Worm (Caenorhabditis elegans) whole organism, L3 larva: ENCODE results near the gene ztf-20.
A peak's percentile ranks its signal among the peaks of the same experiment; 100 is the strongest.

Experiments used
- R02D3.7 ChIP-seq: fragments of 150-350 bp; optimal IDR thresholded peaks from 2 replicates; lab custom pipeline; 2014; ENCODE audit warnings: missing biosample characterization, missing genetic modification characterization
- ZK546.5 ChIP-seq: sonication (generic microtip); optimal IDR thresholded peaks from 2 replicates; lab custom pipeline; 2017; ENCODE audit warnings: missing biosample characterization, missing genetic modification characterization
- aly-2 ChIP-seq: fragments of 150-350 bp; optimal IDR thresholded peaks from 2 replicates; lab custom pipeline; 2014; ENCODE audit warnings: missing biosample characterization, missing genetic modification characterization
- ceh-16 ChIP-seq: sonication (generic microtip); optimal IDR thresholded peaks from 2 replicates; lab custom pipeline; 2017; ENCODE audit warnings: missing biosample characterization, missing genetic modification characterization
- ceh-28 ChIP-seq: fragments of 150-350 bp; optimal IDR thresholded peaks from 2 replicates; lab custom pipeline; 2014; ENCODE audit warnings: missing biosample characterization, missing genetic modification reagents, missing genetic modification characterization
- daf-12 ChIP-seq: fragments of 150-350 bp; optimal IDR thresholded peaks from 2 replicates; lab custom pipeline; 2014; ENCODE audit warnings: missing biosample characterization, missing genetic modification reagents, missing genetic modification characterization
- egl-5 ChIP-seq: fragments of 150-350 bp; optimal IDR thresholded peaks from 2 replicates; lab custom pipeline; 2017; ENCODE audit warnings: missing biosample characterization, missing genetic modification reagents, missing genetic modification characterization, inconsistent platforms
- elt-2 ChIP-seq: sonication (generic microtip); optimal IDR thresholded peaks from 2 replicates; lab custom pipeline; 2016; ENCODE audit warnings: missing genetic modification reagents, mild to moderate bottlenecking, missing genetic modification characterization, missing compliant biosample characterization
- elt-3 ChIP-seq, 3 experiments: fragments of 150-350 bp in 1 of 3; sonication (generic microtip) in 2 of 3; optimal IDR thresholded peaks; 2 replicates in 2 of 3; 4 replicates in 1 of 3; lab custom pipeline; 2014 to 2017; ENCODE audit warnings: missing biosample characterization in 3 of 3, missing genetic modification characterization in 3 of 3
- eor-1 ChIP-seq, 2 experiments: fragments of 150-350 bp; optimal IDR thresholded peaks; 2 replicates each; lab custom pipeline; 2014 to 2018; ENCODE audit warnings: missing biosample characterization in 2 of 2, missing genetic modification characterization in 2 of 2
- fkh-2 ChIP-seq: fragments of 150-350 bp; optimal IDR thresholded peaks from 2 replicates; lab custom pipeline; 2014; ENCODE audit warnings: missing biosample characterization, missing genetic modification reagents, missing genetic modification characterization
- hmg-11 ChIP-seq: sonication (generic microtip); optimal IDR thresholded peaks from 2 replicates; lab custom pipeline; 2016; ENCODE audit warnings: missing genetic modification characterization, missing compliant biosample characterization
- jun-1 ChIP-seq: fragments of 150-350 bp; optimal IDR thresholded peaks from 2 replicates; lab custom pipeline; 2014; ENCODE audit warnings: missing biosample characterization, missing genetic modification reagents, missing genetic modification characterization
- lin-15B ChIP-seq: fragments of 150-350 bp; optimal IDR thresholded peaks from 2 replicates; lab custom pipeline; 2014; ENCODE audit warnings: missing biosample characterization, missing genetic modification characterization
- lin-39 ChIP-seq: fragments of 150-350 bp; optimal IDR thresholded peaks from 2 replicates; lab custom pipeline; 2018; ENCODE audit warnings: missing biosample characterization, missing genetic modification reagents, missing genetic modification characterization
- lsy-12 ChIP-seq: sonication (generic microtip); optimal IDR thresholded peaks from 2 replicates; lab custom pipeline; 2016; ENCODE audit warnings: mild to moderate bottlenecking, missing genetic modification characterization, missing compliant biosample characterization
- mdl-1 ChIP-seq: fragments of 150-350 bp; optimal IDR thresholded peaks from 2 replicates; lab custom pipeline; 2014; ENCODE audit warnings: missing biosample characterization, missing genetic modification characterization
- mml-1 ChIP-seq: fragments of 150-350 bp; sonication (generic microtip); optimal IDR thresholded peaks from 3 replicates; lab custom pipeline; 2014; ENCODE audit warnings: missing biosample characterization, missing genetic modification characterization
- nfya-1 ChIP-seq: sonication (generic microtip); optimal IDR thresholded peaks from 2 replicates; lab custom pipeline; 2017; ENCODE audit warnings: missing genetic modification characterization, mild to moderate bottlenecking, missing compliant biosample characterization, antibody characterized with exemption, moderate library complexity; ENCODE audit not compliant: insufficient read depth
- nhr-11 ChIP-seq: fragments of 150-350 bp; optimal IDR thresholded peaks from 2 replicates; lab custom pipeline; 2014; ENCODE audit warnings: missing biosample characterization, missing genetic modification characterization
- nhr-12 ChIP-seq: fragments of 150-350 bp; optimal IDR thresholded peaks from 2 replicates; lab custom pipeline; 2014; ENCODE audit warnings: missing biosample characterization, missing genetic modification characterization
- nhr-23 ChIP-seq: fragments of 150-350 bp; optimal IDR thresholded peaks from 2 replicates; lab custom pipeline; 2014; ENCODE audit warnings: missing biosample characterization, missing genetic modification reagents, missing genetic modification characterization
- nhr-237 ChIP-seq: fragments of 150-350 bp; optimal IDR thresholded peaks from 2 replicates; lab custom pipeline; 2014; ENCODE audit warnings: missing biosample characterization, missing genetic modification characterization
- nhr-25 ChIP-seq: sonication (generic microtip); optimal IDR thresholded peaks from 2 replicates; lab custom pipeline; 2017; ENCODE audit warnings: missing biosample characterization, missing genetic modification characterization
- nhr-28 ChIP-seq: fragments of 150-350 bp; optimal IDR thresholded peaks from 2 replicates; lab custom pipeline; 2014; ENCODE audit warnings: missing biosample characterization, missing genetic modification characterization
- nhr-43 ChIP-seq: sonication (generic microtip); optimal IDR thresholded peaks from 2 replicates; lab custom pipeline; 2016; ENCODE audit warnings: mild to moderate bottlenecking, missing genetic modification characterization, missing compliant biosample characterization; ENCODE audit not compliant: poor library complexity, severe bottlenecking
- nhr-67 ChIP-seq: fragments of 150-350 bp; optimal IDR thresholded peaks from 2 replicates; lab custom pipeline; 2014; ENCODE audit warnings: missing biosample characterization, missing genetic modification characterization
- nhr-76 ChIP-seq: fragments of 150-350 bp; sonication (generic microtip); optimal IDR thresholded peaks from 5 replicates; lab custom pipeline; 2014; ENCODE audit warnings: missing biosample characterization, missing genetic modification characterization
- pha-4 ChIP-seq: fragments of 150-350 bp; optimal IDR thresholded peaks from 2 replicates; lab custom pipeline; 2014; ENCODE audit warnings: missing biosample characterization, missing genetic modification reagents, missing genetic modification characterization
- snpc-4 ChIP-seq: fragments of 150-350 bp; optimal IDR thresholded peaks from 2 replicates; lab custom pipeline; 2014; ENCODE audit warnings: missing biosample characterization, missing genetic modification characterization
- tbx-2 ChIP-seq: sonication (generic microtip); optimal IDR thresholded peaks from 2 replicates; lab custom pipeline; 2016; ENCODE audit warnings: mild to moderate bottlenecking, missing genetic modification characterization, missing compliant biosample characterization
- unc-39 ChIP-seq: sonication (generic microtip); optimal IDR thresholded peaks from 4 replicates; lab custom pipeline; 2017; ENCODE audit warnings: missing biosample characterization, missing genetic modification characterization
- zag-1 ChIP-seq: fragments of 150-350 bp; optimal IDR thresholded peaks from 2 replicates; lab custom pipeline; 2014; ENCODE audit warnings: missing biosample characterization, missing genetic modification characterization
- ztf-11 ChIP-seq: fragments of 150-350 bp; optimal IDR thresholded peaks from 2 replicates; lab custom pipeline; 2014; ENCODE audit warnings: missing biosample characterization, missing genetic modification characterization
- ztf-4 ChIP-seq: fragments of 150-350 bp; optimal IDR thresholded peaks from 2 replicates; lab custom pipeline; 2014; ENCODE audit warnings: missing biosample characterization, missing genetic modification characterization

The ztf-20 gene

DNA sequence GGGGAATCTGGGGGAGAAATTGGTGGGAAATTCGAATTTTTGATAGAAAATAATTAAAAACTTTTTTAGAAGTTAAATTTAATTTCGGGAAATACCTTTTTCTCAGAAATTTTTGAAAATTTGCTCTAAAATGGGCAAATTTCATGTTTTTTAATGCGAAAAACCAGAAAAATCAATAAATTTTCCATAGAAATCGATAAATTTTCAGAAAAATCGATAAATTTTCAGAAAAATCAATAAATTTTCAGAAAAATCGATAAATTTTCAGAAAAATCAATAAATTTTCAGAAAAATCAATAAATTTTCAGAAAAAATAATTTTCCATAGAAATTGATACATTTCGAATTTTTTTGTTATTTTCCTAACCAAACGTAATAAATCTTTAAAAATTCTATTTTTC is 26.1 kb upstream of the ztf-20 start:
- TF ChIP-seq ceh-28 (tag; lab: Kevin White, UChicago) (peak; percentile 90), ztf-11 (no peak)

DNA sequence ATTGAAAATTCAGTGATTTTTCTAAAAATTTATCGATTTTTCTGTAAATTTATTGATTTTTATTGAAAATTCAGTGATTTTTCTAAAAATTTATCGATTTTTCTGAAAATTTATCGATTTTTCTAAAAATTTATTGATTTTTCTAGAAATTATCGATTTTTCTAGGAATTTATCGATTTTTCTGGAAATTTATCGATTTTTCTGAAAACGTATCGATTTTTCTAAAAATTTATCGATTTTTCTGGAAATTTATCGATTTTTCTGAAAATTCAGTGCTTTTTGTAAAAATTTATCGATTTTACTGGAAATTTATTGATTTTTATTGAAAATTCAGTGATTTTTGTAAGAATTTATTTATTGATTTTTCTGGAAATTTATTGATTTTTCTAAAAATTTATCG is 24.7 kb upstream of the ztf-20 start:
- peak; percentile 83 for TF ChIP-seq ceh-28 (tag; lab: Kevin White, UChicago)

DNA sequence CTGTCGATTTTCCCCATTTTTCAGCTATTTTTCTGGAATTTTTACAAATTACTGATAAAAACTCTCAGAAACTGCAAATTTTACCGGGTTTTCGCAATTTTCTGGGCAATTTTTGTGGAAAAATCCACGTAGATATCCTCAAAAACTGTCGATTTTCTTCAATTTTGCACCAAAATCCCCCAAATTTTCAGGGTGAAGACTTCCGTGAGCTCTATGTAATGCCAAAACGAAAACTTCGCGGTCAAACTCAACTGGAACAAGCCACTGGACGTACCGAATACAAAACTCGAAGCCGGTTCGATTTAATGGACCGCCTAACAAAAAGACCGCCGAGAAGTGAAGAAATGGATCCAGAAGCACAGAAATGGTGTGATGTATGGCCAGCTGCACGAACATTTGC is 21.8 kb upstream of the ztf-20 start:
- TF ChIP-seq nhr-12 (tag; lab: Kevin White, UChicago) (no peak), tbx-2 (tag; lab: Kevin White, UChicago) (no peak), nhr-237 (tag; lab: Kevin White, UChicago) (no peak), lin-15B (tag; lab: Kevin White, UChicago) (no peak), snpc-4 (tag; lab: Kevin White, UChicago) (no peak), nhr-11 (tag; lab: Kevin White, UChicago) (no peak), aly-2 (tag; lab: Kevin White, UChicago) (no peak), elt-3 (tag; optimal IDR thresholded peaks at IDR 0.05; lab: Kevin White, UChicago) (no peak), unc-39 (tag; lab: Kevin White, UChicago) (no peak), lin-39 (no peak), hmg-11 (tag; lab: Kevin White, UChicago) (no peak), mdl-1 (no peak), lsy-12 (tag; lab: Kevin White, UChicago) (no peak), mml-1 (tag; lab: Kevin White, UChicago) (no peak), ceh-16 (tag; lab: Kevin White, UChicago) (no peak), nhr-76 (tag; lab: Kevin White, UChicago) (no peak)

DNA sequence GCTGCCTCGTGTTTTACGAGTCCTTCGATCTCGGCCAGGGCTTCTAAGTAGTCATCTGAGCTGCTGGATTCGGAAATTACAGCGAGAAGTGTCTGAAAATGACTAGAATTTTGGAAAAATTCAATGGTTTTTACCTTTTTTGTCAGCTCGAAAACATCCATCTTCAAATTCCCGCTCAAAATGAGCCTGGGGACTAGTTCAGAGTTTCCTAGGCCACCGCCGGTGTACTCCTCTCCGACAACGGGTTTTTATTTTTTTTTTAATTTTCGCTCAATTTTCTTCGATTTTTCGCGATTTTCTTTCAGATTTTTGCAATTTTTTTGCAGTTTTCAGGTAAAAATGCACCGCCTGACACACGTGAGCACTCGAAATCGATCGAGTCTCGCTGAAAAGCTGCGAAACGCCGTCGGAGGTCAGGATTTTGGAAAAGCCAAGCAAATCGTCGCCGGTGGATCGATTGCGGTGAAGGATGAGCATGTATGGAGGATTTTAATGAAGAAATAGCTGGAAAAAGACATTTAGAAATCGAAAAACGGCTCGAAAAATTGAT is 21.1 kb upstream of the ztf-20 start, which contains the start of the genes mrps-35 and sws-1:
mrps-35 (plus strand) TSS at position 327 of the 550 bp plus-strand sequence.
sws-1 (minus strand) TSS at position 500 of the 550 bp plus-strand sequence.
- TF ChIP-seq ztf-4 (tag; lab: Kevin White, UChicago) (no peak), elt-2 (tag; lab: Kevin White, UChicago) (peak; percentile 11), pha-4 (tag; lab: Kevin White, UChicago) (peak; percentile 72), zag-1 (tag; lab: Kevin White, UChicago) (no peak), nhr-12 (tag; lab: Kevin White, UChicago) (no peak), snpc-4 (tag; lab: Kevin White, UChicago) (peak; percentile 31), nfya-1 (tag; lab: Kevin White, UChicago) (peak; percentile 63), jun-1 (tag; lab: Kevin White, UChicago) (no peak), ceh-16 (tag; lab: Kevin White, UChicago) (no peak), lsy-12 (tag; lab: Kevin White, UChicago) (peak; percentile 69), ZK546.5 (tag; lab: Kevin White, UChicago) (no peak), unc-39 (tag; lab: Kevin White, UChicago) (no peak), eor-1 (tag; optimal IDR thresholded peaks at IDR 0.05; lab: Kevin White, UChicago) (peak in 1 of 2 experiments; percentile 43), nhr-23 (tag; lab: Kevin White, UChicago) (peak; percentile 76), egl-5 (tag; lab: Kevin White, UChicago) (no peak), nhr-25 (tag; lab: Kevin White, UChicago) (no peak), nhr-43 (tag; lab: Kevin White, UChicago) (peak; percentile 74), nhr-28 (tag; lab: Kevin White, UChicago) (no peak), nhr-67 (tag; lab: Kevin White, UChicago) (no peak), nhr-237 (tag; lab: Kevin White, UChicago) (no peak), hmg-11 (tag; lab: Kevin White, UChicago) (peak; percentile 20), lin-15B (tag; lab: Kevin White, UChicago) (peak; percentile 58), R02D3.7 (no peak), nhr-76 (tag; lab: Kevin White, UChicago) (no peak), daf-12 (tag; lab: Kevin White, UChicago) (no peak), fkh-2 (tag; lab: Kevin White, UChicago) (no peak), lin-39 (peak; percentile 3)
